Fruit fly (Drosophila melanogaster): ENCODE measurements around the gene Cmpk.
A peak's percentile ranks its signal among the peaks of the same experiment; 100 is the strongest.

Gene Cmpk

dm6 chr3R:26020244-26021171 lies 34.7 kb downstream of the Cmpk start (continued):
- TF ChIP-seq CG11695 (GFP tag; IDR thresholded peaks at IDR 0.05) (peak; percentile 73; the same call in 1 of the 3 replicates), Oli (tag; optimal IDR thresholded peaks at IDR 0.05) (peak; percentile 80), CG11504 (tag; optimal IDR thresholded peaks at IDR 0.05) (peak; percentile 84), CG12942 (GFP tag; optimal IDR thresholded peaks at IDR 0.05) (no peak), CG2712 (tag; optimal IDR thresholded peaks at IDR 0.05) (peak; percentile 71), ttk (GFP tag; IDR thresholded peaks at IDR 0.05) (peak; percentile 54; the same call in 1 of the 2 replicates), zf30C (GFP tag; optimal IDR thresholded peaks at IDR 0.05) (peak; percentile 72), sd (tag; optimal IDR thresholded peaks at IDR 0.05) (peak; percentile 60), Hr51 (GFP tag; optimal IDR thresholded peaks at IDR 0.05) (peak in 1 of 2 experiments; percentile 82), CG1832 (GFP tag; optimal IDR thresholded peaks at IDR 0.05) (peak; percentile 43), tgo (GFP tag; IDR thresholded peaks at IDR 0.05) (peak; percentile 62), Neu2 (GFP tag; optimal IDR thresholded peaks at IDR 0.05; ENCODE audit: borderline replicate concordance) (no peak), bcd (GFP tag; optimal IDR thresholded peaks at IDR 0.05) (peak; percentile 64), CG11456 (GFP tag; IDR thresholded peaks at IDR 0.05) (no peak), crol (GFP tag; IDR thresholded peaks at IDR 0.05) (peak; percentile 100), Dref (GFP tag; IDR thresholded peaks at IDR 0.05) (no peak), CG4424 (GFP tag; optimal IDR thresholded peaks at IDR 0.05) (peak; percentile 58), Hey (tag; optimal IDR thresholded peaks at IDR 0.05) (no peak), CG4854 (GFP tag; optimal IDR thresholded peaks at IDR 0.05) (no peak), shn (GFP tag; optimal IDR thresholded peaks at IDR 0.05) (no peak), pan (optimal IDR thresholded peaks at IDR 0.05) (no peak), pan (GFP tag; optimal IDR thresholded peaks at IDR 0.05 in 1 of 2, IDR thresholded peaks at IDR 0.05 in 1 of 2) (peak in 1 of 2 experiments; percentile 79), trem (tag; optimal IDR thresholded peaks at IDR 0.05) (peak; percentile 37), pros (GFP tag; optimal IDR thresholded peaks at IDR 0.05) (peak; percentile 91), bbx (GFP tag; IDR thresholded peaks at IDR 0.05; ENCODE audit: partially characterized antibody) (0 out of 2 replicates have a peak, but pooled peaks have one; percentile 51), CG4328 (GFP tag; optimal IDR thresholded peaks at IDR 0.05) (no peak), fd96Cb (tag; optimal IDR thresholded peaks at IDR 0.05) (peak; percentile 77), CG15269 (tag; optimal IDR thresholded peaks at IDR 0.05) (peak; percentile 72), Stat92E (GFP tag; optimal IDR thresholded peaks at IDR 0.05) (no peak), lbe (GFP tag; optimal IDR thresholded peaks at IDR 0.05) (peak; percentile 46), CG5245 (GFP tag; optimal IDR thresholded peaks at IDR 0.05) (peak; percentile 52), Sox102F (GFP tag; optimal IDR thresholded peaks at IDR 0.05) (peak; percentile 78), Dbx (GFP tag; IDR thresholded peaks at IDR 0.05) (no peak), hkb (optimal IDR thresholded peaks at IDR 0.05) (no peak), hkb (GFP tag; IDR thresholded peaks at IDR 0.05) (peak; percentile 37), Sox100B (GFP tag; optimal IDR thresholded peaks at IDR 0.05) (peak; percentile 76), dpn (GFP tag; optimal IDR thresholded peaks at IDR 0.05) (peak in 1 of 2 experiments; percentile 23), CG13624 (GFP tag; optimal IDR thresholded peaks at IDR 0.05) (no peak), Ravus (GFP tag; IDR thresholded peaks at IDR 0.05) (no peak), pfk (GFP tag; optimal IDR thresholded peaks at IDR 0.05) (no peak), D19A (tag; optimal IDR thresholded peaks at IDR 0.05) (peak; percentile 57), CG6689 (GFP tag; IDR thresholded peaks at IDR 0.05) (peak; percentile 64), insv (GFP tag; optimal IDR thresholded peaks at IDR 0.05) (no peak), dysf (GFP tag; IDR thresholded peaks at IDR 0.05) (peak; percentile 68), usp (GFP tag; optimal IDR thresholded peaks at IDR 0.05) (no peak), CG34224 (GFP tag; IDR thresholded peaks at IDR 0.05; ENCODE audit: partially characterized antibody) (peak; percentile 37; the same call in 2 of the 3 replicates), CG17912 (GFP tag; optimal IDR thresholded peaks at IDR 0.05) (no peak), tap (tag; optimal IDR thresholded peaks at IDR 0.05) (peak; percentile 1)

Measured in whole organism, embryonic.